Worm (Caenorhabditis elegans) whole organism, L4 larva: ENCODE results near the gene K03H6.1.

ENCODE experiments used
- D1046.2 ChIP-seq: fragments of 200-800 bp; sonication (Bioruptor generic); IDR thresholded peaks from 2 replicates; pipeline ENCODE4 v1.3.6; 2022; ENCODE audit warnings: missing genetic modification characterization, missing compliant biosample characterization
- F10B5.3 ChIP-seq: sonication (generic microtip); optimal IDR thresholded peaks from 2 replicates; lab custom pipeline; 2016; ENCODE audit warnings: mild to moderate bottlenecking, missing genetic modification characterization, missing compliant biosample characterization
- F44E2.7 ChIP-seq: fragments of 200-800 bp; sonication (Bioruptor generic); IDR thresholded peaks from 2 replicates; pipeline ENCODE4 v2.1.2; 2022; ENCODE audit warnings: missing genetic modification characterization, missing compliant biosample characterization
- R02D3.7 ChIP-seq: fragments of 150-350 bp; sonication (generic microtip); optimal IDR thresholded peaks from 3 replicates; lab custom pipeline; 2014; ENCODE audit warnings: missing biosample characterization, missing genetic modification characterization
- T20F7.1 ChIP-seq: fragments of 200-800 bp; sonication (Bioruptor generic); optimal IDR thresholded peaks from 2 replicates; lab custom pipeline; 2018; ENCODE audit warnings: mild to moderate bottlenecking, missing genetic modification characterization, missing compliant biosample characterization
- T26A8.4 ChIP-seq: fragments of 200-800 bp; sonication (Bioruptor generic); IDR thresholded peaks from 2 replicates; pipeline ENCODE4 v1.3.6; 2022; ENCODE audit warnings: missing genetic modification characterization, missing compliant biosample characterization
- Y105C5A.15 ChIP-seq: fragments of 200-800 bp; sonication (Bioruptor generic); IDR thresholded peaks from 2 replicates; pipeline ENCODE4 v1.3.6; 2022; ENCODE audit warnings: missing genetic modification characterization, missing compliant biosample characterization
- Y48G9A.11 ChIP-seq: fragments of 200-800 bp; sonication (Bioruptor generic); IDR thresholded peaks from 2 replicates; pipeline ENCODE4 v1.3.6; 2022; ENCODE audit warnings: missing genetic modification reagents, missing genetic modification characterization, missing compliant biosample characterization
- Y75B8A.6 ChIP-seq: fragments of 200-800 bp; sonication (Bioruptor generic); IDR thresholded peaks from 2 replicates; pipeline ENCODE4 v1.3.6; 2022; ENCODE audit warnings: missing genetic modification reagents, missing genetic modification characterization, missing compliant biosample characterization
- aha-1 ChIP-seq: fragments of 150-350 bp; peaks from one replicate; lab custom pipeline; 2014; ENCODE audit warnings: missing biosample characterization, missing genetic modification characterization
- ama-1 ChIP-seq: fragments of 150-350 bp; optimal IDR thresholded peaks from 2 replicates; lab custom pipeline; 2014; ENCODE audit warnings: inconsistent platforms, mixed read lengths
- attf-4 ChIP-seq: sonication (generic microtip); optimal IDR thresholded peaks from 3 replicates; lab custom pipeline; 2017; ENCODE audit warnings: missing biosample characterization, missing genetic modification characterization
- ceh-28 ChIP-seq: fragments of 150-350 bp; optimal IDR thresholded peaks from 2 replicates; lab custom pipeline; 2014; ENCODE audit warnings: missing biosample characterization, missing genetic modification reagents, missing genetic modification characterization
- ceh-62 ChIP-seq: sonication (generic microtip); optimal IDR thresholded peaks from 2 replicates; lab custom pipeline; 2017; ENCODE audit warnings: missing biosample characterization, missing genetic modification characterization
- ces-1 ChIP-seq: fragments of 150-350 bp; sonication (generic microtip); optimal IDR thresholded peaks from 4 replicates; lab custom pipeline; 2014; ENCODE audit warnings: missing biosample characterization, missing genetic modification reagents, missing genetic modification characterization
- daf-12 ChIP-seq: fragments of 150-350 bp; optimal IDR thresholded peaks from 2 replicates; lab custom pipeline; 2014; ENCODE audit warnings: missing biosample characterization, missing genetic modification reagents, missing genetic modification characterization
- dmd-8 ChIP-seq: fragments of 200-800 bp; sonication (Bioruptor generic); IDR thresholded peaks from 2 replicates; pipeline ENCODE4 v1.3.6; 2022; ENCODE audit warnings: missing genetic modification characterization, missing compliant biosample characterization
- dpl-1 ChIP-seq: fragments of 150-350 bp; optimal IDR thresholded peaks from 2 replicates; lab custom pipeline; 2014; ENCODE audit warnings: missing biosample characterization, missing genetic modification reagents, missing genetic modification characterization
- dve-1 ChIP-seq: sonication (generic microtip); optimal IDR thresholded peaks from 2 replicates; lab custom pipeline; 2017; ENCODE audit warnings: antibody characterized with exemption, mild to moderate bottlenecking, missing genetic modification characterization, missing compliant biosample characterization; ENCODE audit not compliant: insufficient read depth
- egl-27 ChIP-seq: sonication (generic microtip); optimal IDR thresholded peaks from 3 replicates; lab custom pipeline; 2017; ENCODE audit warnings: missing biosample characterization, missing genetic modification reagents, missing genetic modification characterization
- fkh-10 ChIP-seq: fragments of 150-350 bp; optimal IDR thresholded peaks from 2 replicates; lab custom pipeline; 2014; ENCODE audit warnings: missing biosample characterization, missing genetic modification reagents, missing genetic modification characterization
- hif-1 ChIP-seq, 2 experiments: sonication (generic microtip); optimal IDR thresholded peaks; 2 replicates each; lab custom pipeline; 2016 to 2017; ENCODE audit warnings: missing compliant biosample characterization in 2 of 2, missing genetic modification characterization in 2 of 2, missing genetic modification reagents in 2 of 2, missing genotype in 2 of 2, mild to moderate bottlenecking in 1 of 2
- hlh-11 ChIP-seq: fragments of 200-800 bp; sonication (Bioruptor generic); optimal IDR thresholded peaks from 2 replicates; lab custom pipeline; 2018; ENCODE audit warnings: mild to moderate bottlenecking, missing genetic modification characterization, missing compliant biosample characterization
- jun-1 ChIP-seq: fragments of 150-350 bp; optimal IDR thresholded peaks from 2 replicates; lab custom pipeline; 2014; ENCODE audit warnings: missing biosample characterization, missing genetic modification reagents, missing genetic modification characterization
- lin-1 ChIP-seq: fragments of 200-800 bp; sonication (Bioruptor generic); IDR thresholded peaks from 2 replicates; pipeline ENCODE4 v1.3.6; 2022; ENCODE audit warnings: missing genetic modification reagents, missing genetic modification characterization, missing compliant biosample characterization
- lin-15B ChIP-seq: fragments of 150-350 bp; sonication (generic microtip); optimal IDR thresholded peaks from 3 replicates; lab custom pipeline; 2014; ENCODE audit warnings: missing biosample characterization, missing genetic modification characterization
- lin-39 ChIP-seq: fragments of 150-350 bp; optimal IDR thresholded peaks from 2 replicates; lab custom pipeline; 2014; ENCODE audit warnings: missing biosample characterization, missing genetic modification reagents, missing genetic modification characterization
- madf-9 ChIP-seq: fragments of 200-800 bp; sonication (Bioruptor generic); conservative IDR thresholded peaks from 2 replicates; pipeline ENCODE4 v1.3.6; 2022; ENCODE audit warnings: missing genetic modification reagents, missing genetic modification characterization, missing compliant biosample characterization
- mep-1 ChIP-seq: fragments of 150-350 bp; sonication (generic microtip); optimal IDR thresholded peaks from 3 replicates; lab custom pipeline; 2014; ENCODE audit warnings: missing biosample characterization, missing genetic modification characterization
- mes-2 ChIP-seq: sonication (generic microtip); optimal IDR thresholded peaks from 2 replicates; lab custom pipeline; 2016; ENCODE audit warnings: missing genotype, mild to moderate bottlenecking, missing genetic modification characterization, missing compliant biosample characterization; ENCODE audit not compliant: poor library complexity, severe bottlenecking
- mxl-3 ChIP-seq: fragments of 200-800 bp; sonication (Bioruptor generic); optimal IDR thresholded peaks from 2 replicates; lab custom pipeline; 2018; ENCODE audit warnings: mild to moderate bottlenecking, missing genetic modification characterization, missing compliant biosample characterization
- nhr-10 ChIP-seq: fragments of 150-350 bp; optimal IDR thresholded peaks from 2 replicates; lab custom pipeline; 2014; ENCODE audit warnings: missing biosample characterization, missing genetic modification characterization
- nhr-102 ChIP-seq: sonication (generic microtip); optimal IDR thresholded peaks from 2 replicates; lab custom pipeline; 2016; ENCODE audit warnings: mild to moderate bottlenecking, missing genetic modification characterization, moderate library complexity, missing compliant biosample characterization
- nhr-11 ChIP-seq: fragments of 150-350 bp; optimal IDR thresholded peaks from 2 replicates; lab custom pipeline; 2014; ENCODE audit warnings: missing biosample characterization, missing genetic modification characterization
- nhr-237 ChIP-seq: sonication (generic microtip); optimal IDR thresholded peaks from 2 replicates; lab custom pipeline; 2017; ENCODE audit warnings: missing biosample characterization, missing genetic modification characterization
- nhr-41 ChIP-seq: fragments of 200-800 bp; sonication (Bioruptor generic); IDR thresholded peaks from 2 replicates; pipeline ENCODE4 v1.3.6; 2022; ENCODE audit warnings: missing genetic modification reagents, missing genetic modification characterization, missing compliant biosample characterization
- nhr-42 ChIP-seq: fragments of 200-800 bp; sonication (Bioruptor generic); IDR thresholded peaks from 2 replicates; pipeline ENCODE4 v1.3.6; 2022; ENCODE audit warnings: missing genetic modification characterization, missing compliant biosample characterization
- nhr-48 ChIP-seq: sonication (generic microtip); optimal IDR thresholded peaks from 2 replicates; lab custom pipeline; 2016; ENCODE audit warnings: mild to moderate bottlenecking, missing genetic modification characterization, missing compliant biosample characterization
- nhr-76 ChIP-seq: fragments of 150-350 bp; optimal IDR thresholded peaks from 2 replicates; lab custom pipeline; 2014; ENCODE audit warnings: missing biosample characterization, missing genetic modification characterization
- pha-4 ChIP-seq, 2 experiments: fragments of 150-350 bp in 1 of 2; fragments of 200-800 bp in 1 of 2; sonication (Bioruptor generic) in 1 of 2; IDR thresholded peaks in 1 of 2; optimal IDR thresholded peaks in 1 of 2; 2 replicates each; pipeline versions ENCODE4 v1.3.6 to Lab custom; 2014 to 2022; ENCODE audit warnings: missing genetic modification characterization in 2 of 2, missing genetic modification reagents in 2 of 2, missing biosample characterization in 1 of 2, missing compliant biosample characterization in 1 of 2
- rbr-2 ChIP-seq: sonication (generic microtip); optimal IDR thresholded peaks from 2 replicates; lab custom pipeline; 2016; ENCODE audit warnings: missing genotype, missing genetic modification characterization, missing compliant biosample characterization
- saeg-2 ChIP-seq: fragments of 200-800 bp; sonication (Bioruptor generic); IDR thresholded peaks from 2 replicates; pipeline ENCODE4 v1.3.6; 2022; ENCODE audit warnings: missing genetic modification reagents, missing genetic modification characterization, missing compliant biosample characterization
- set-16 ChIP-seq: fragments of 200-800 bp; sonication (Bioruptor generic); IDR thresholded peaks from 2 replicates; pipeline ENCODE4 v1.3.6; 2022; ENCODE audit warnings: missing genetic modification reagents, missing genetic modification characterization, missing compliant biosample characterization
- spr-1 ChIP-seq: sonication (generic microtip); optimal IDR thresholded peaks from 2 replicates; lab custom pipeline; 2016; ENCODE audit warnings: mild to moderate bottlenecking, missing genetic modification characterization, missing compliant biosample characterization
- tra-1 ChIP-seq: fragments of 200-800 bp; sonication (Bioruptor generic); IDR thresholded peaks from 2 replicates; pipeline ENCODE4 v1.3.6; 2022; ENCODE audit warnings: missing genetic modification reagents, missing genetic modification characterization, missing compliant biosample characterization
- unc-62 ChIP-seq, 3 experiments: fragments of 150-350 bp in 1 of 3; sonication (generic microtip); optimal IDR thresholded peaks in 2 of 3; peaks in 1 of 3; 1 replicate in 1 of 3; 2 replicates in 2 of 3; lab custom pipeline; 2014 to 2017; ENCODE audit warnings: missing biosample characterization in 3 of 3, missing genetic modification characterization in 3 of 3, missing genetic modification reagents in 3 of 3, missing genotype in 1 of 3
- zfp-2 ChIP-seq: sonication (generic microtip); optimal IDR thresholded peaks from 2 replicates; lab custom pipeline; 2016; ENCODE audit warnings: mild to moderate bottlenecking, missing genetic modification characterization, missing compliant biosample characterization
- zfp-3 ChIP-seq: fragments of 200-800 bp; sonication (Bioruptor generic); conservative IDR thresholded peaks from 2 replicates; pipeline ENCODE4 v1.3.6; 2022; ENCODE audit warnings: missing genetic modification reagents, missing genetic modification characterization, missing compliant biosample characterization
- ztf-7 ChIP-seq: fragments of 150-350 bp; optimal IDR thresholded peaks from 2 replicates; lab custom pipeline; 2014; ENCODE audit warnings: missing biosample characterization, missing genetic modification characterization

The K03H6.1 gene

DNA sequence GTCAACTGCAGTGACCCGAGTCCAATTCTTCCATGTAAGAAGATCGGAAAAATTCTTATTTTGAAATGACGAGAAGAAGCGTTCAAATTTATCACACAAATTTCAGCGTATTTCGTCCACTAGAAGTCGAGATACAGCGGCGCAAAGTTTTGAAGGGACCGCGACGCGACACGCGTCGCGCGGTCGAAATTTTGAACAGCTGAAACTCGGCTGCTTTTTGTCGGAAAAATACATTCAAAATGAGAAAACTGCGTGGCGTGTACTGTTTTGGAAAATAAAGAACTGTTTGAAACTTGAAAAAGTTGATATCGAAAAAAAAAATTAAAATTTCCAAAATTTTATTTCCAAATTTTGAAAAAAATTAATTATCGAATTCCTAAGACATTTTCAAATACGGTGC lies 10.6 kb upstream of the K03H6.1 start:
- TF ChIP-seq aha-1 (tag; lab: Kevin White, UChicago) (peak; percentile 54), nhr-237 (tag; lab: Kevin White, UChicago) (no peak)

DNA sequence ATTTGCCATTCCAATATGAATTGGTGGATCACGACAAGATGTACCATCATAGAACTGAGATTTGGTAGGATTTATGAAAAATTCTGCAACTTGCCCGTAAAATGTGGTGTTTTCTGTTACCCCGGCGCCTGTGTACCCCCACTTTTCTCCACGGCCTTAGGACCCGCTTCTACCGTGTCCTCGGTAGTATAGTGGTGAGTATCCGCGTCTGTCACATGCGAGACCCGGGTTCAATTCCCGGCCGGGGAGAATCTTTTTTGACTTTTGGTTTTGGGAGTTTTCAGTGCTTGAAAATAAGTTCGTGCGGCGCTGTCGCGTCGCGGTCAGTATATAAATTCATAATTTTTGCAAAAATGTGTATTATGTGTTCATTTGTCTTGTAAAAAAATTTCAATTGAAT lies 9.1 kb upstream of the K03H6.1 start:
- no peak for TF ChIP-seq hlh-11 (tag; lab: Kevin White, UChicago)
- TF ChIP-seq dve-1, result no peak
- 0 out of 2 replicates have a peak, but pooled peaks have one; percentile 44 for TF ChIP-seq F44E2.7 (GFP tag; lab: Robert Waterston, UW)
- no peak for TF ChIP-seq nhr-41 (GFP tag; lab: Robert Waterston, UW)
- TF ChIP-seq attf-4 (tag; lab: Kevin White, UChicago), result no peak
- TF ChIP-seq Y48G9A.11 (GFP tag; lab: Robert Waterston, UW), result 0 out of 2 replicates have a peak, but pooled peaks have one; percentile 43
- peak; percentile 4 for TF ChIP-seq rbr-2 (tag; lab: Kevin White, UChicago)
- TF ChIP-seq nhr-48 (tag; lab: Kevin White, UChicago), result no peak
- no peak for TF ChIP-seq T26A8.4 (GFP tag; lab: Robert Waterston, UW)
- no peak for TF ChIP-seq hif-1 (tag; optimal IDR thresholded peaks at IDR 0.05; lab: Kevin White, UChicago)
- TF ChIP-seq nhr-102 (tag; lab: Kevin White, UChicago), result no peak
- TF ChIP-seq zfp-3 (GFP tag; lab: Robert Waterston, UW), result no peak
- peak; percentile 50 for TF ChIP-seq pha-4 (GFP tag; IDR thresholded peaks at IDR 0.05; lab: Robert Waterston, UW)
- TF ChIP-seq pha-4 (tag; optimal IDR thresholded peaks at IDR 0.05; lab: Kevin White, UChicago), result no peak
- TF ChIP-seq nhr-237 (tag; lab: Kevin White, UChicago), result no peak
- TF ChIP-seq F10B5.3, result no peak
- TF ChIP-seq R02D3.7 (tag; lab: Kevin White, UChicago), result no peak
- no peak for TF ChIP-seq ces-1 (GFP tag; lab: Kevin White, UChicago)
- TF ChIP-seq nhr-11, result no peak
- TF ChIP-seq zfp-2 (tag; lab: Kevin White, UChicago), result no peak
- no peak for TF ChIP-seq Y105C5A.15 (GFP tag; lab: Robert Waterston, UW)
- no peak for TF ChIP-seq jun-1 (tag; lab: Kevin White, UChicago)
- TF ChIP-seq lin-15B, result no peak
- 0 out of 2 replicates have a peak, but pooled peaks have one; percentile 8 for TF ChIP-seq nhr-42
- TF ChIP-seq ceh-62 (tag; lab: Kevin White, UChicago), result no peak
- TF ChIP-seq unc-62 (GFP tag; optimal IDR thresholded peaks at IDR 0.05 in 1 of 2; lab: Kevin White, UChicago), result peak in 1 of 2 experiments; percentile 12
- no peak for TF ChIP-seq unc-62 (tag; optimal IDR thresholded peaks at IDR 0.05; lab: Kevin White, UChicago)
- no peak for TF ChIP-seq lin-1
- TF ChIP-seq ceh-28, result no peak
- no peak for TF ChIP-seq Y75B8A.6 (GFP tag; lab: Robert Waterston, UW)
- no peak for TF ChIP-seq set-16 (GFP tag; lab: Robert Waterston, UW)
- no peak for TF ChIP-seq ztf-7
- no peak for TF ChIP-seq mep-1 (tag; lab: Kevin White, UChicago)
- TF ChIP-seq mxl-3, result no peak
- peak; percentile 24 for TF ChIP-seq mes-2 (tag; lab: Kevin White, UChicago)
- TF ChIP-seq dmd-8 (GFP tag; lab: Robert Waterston, UW), result no peak
- TF ChIP-seq madf-9, result no peak
- no peak for TF ChIP-seq nhr-76 (tag; lab: Kevin White, UChicago)
- no peak for TF ChIP-seq fkh-10 (GFP tag; lab: Kevin White, UChicago)
- no peak for TF ChIP-seq nhr-10
- TF ChIP-seq spr-1 (tag; lab: Kevin White, UChicago), result no peak
- TF ChIP-seq ama-1, result no peak
- no peak for TF ChIP-seq T20F7.1 (GFP tag; lab: Kevin White, UChicago)
- no peak for TF ChIP-seq dpl-1
- TF ChIP-seq D1046.2, result no peak
- no peak for TF ChIP-seq egl-27 (tag; lab: Kevin White, UChicago)
- no peak for TF ChIP-seq daf-12 (tag; lab: Kevin White, UChicago)
- no peak for TF ChIP-seq lin-39 (tag; lab: Kevin White, UChicago)
- no peak for TF ChIP-seq saeg-2 (GFP tag; lab: Robert Waterston, UW)
- TF ChIP-seq tra-1 (GFP tag; lab: Robert Waterston, UW), result no peak
